Fruit fly (Drosophila melanogaster) whole organism, adult: ENCODE measurements around the gene CG10909.

Experiments used
- CG11617 ChIP-seq: fragments of 200-800 bp; sonication (Bioruptor generic); optimal IDR thresholded peaks from 2 replicates; lab custom pipeline; 2017; ENCODE audit warnings: mild to moderate bottlenecking, missing biosample characterization, missing genetic modification reagents, missing genetic modification characterization
- CG12768 ChIP-seq: fragments of 200-800 bp; sonication (Bioruptor generic); optimal IDR thresholded peaks from 2 replicates; lab custom pipeline; 2017; ENCODE audit warnings: missing biosample characterization, missing genetic modification characterization, mild to moderate bottlenecking, moderate library complexity, missing genetic modification reagents
- CG14711 ChIP-seq: fragments of 200-800 bp; sonication (Bioruptor generic); optimal IDR thresholded peaks from 2 replicates; lab custom pipeline; 2018; ENCODE audit warnings: missing biosample characterization, mild to moderate bottlenecking, missing genetic modification characterization, moderate library complexity
- CG1620 ChIP-seq: fragments of 200-800 bp; sonication (Bioruptor generic); optimal IDR thresholded peaks from 2 replicates; lab custom pipeline; 2016; ENCODE audit warnings: missing biosample characterization, missing genetic modification characterization
- CG33017 ChIP-seq: fragments of 200-800 bp; sonication (Bioruptor generic); optimal IDR thresholded peaks from 2 replicates; lab custom pipeline; 2018; ENCODE audit warnings: missing biosample characterization, mild to moderate bottlenecking, missing genetic modification characterization, moderate library complexity
- CG5204 ChIP-seq: fragments of 200-800 bp; sonication (Bioruptor generic); optimal IDR thresholded peaks from 2 replicates; lab custom pipeline; 2016; ENCODE audit warnings: missing biosample characterization, missing genetic modification characterization
- CG7045 ChIP-seq: fragments of 200-800 bp; sonication (Bioruptor generic); optimal IDR thresholded peaks from 2 replicates; lab custom pipeline; 2017; ENCODE audit warnings: missing biosample characterization, mild to moderate bottlenecking, missing genetic modification characterization
- CG7101 ChIP-seq: fragments of 200-800 bp; sonication (Bioruptor generic); optimal IDR thresholded peaks from 2 replicates; lab custom pipeline; 2018; ENCODE audit warnings: missing biosample characterization, mild to moderate bottlenecking, missing genetic modification characterization, moderate library complexity
- Clk ChIP-seq: fragments of 200-800 bp; sonication (Bioruptor generic); optimal IDR thresholded peaks from 2 replicates; lab custom pipeline; 2017; ENCODE audit warnings: missing biosample characterization, missing genetic modification characterization
- Crg-1 ChIP-seq: fragments of 200-800 bp; sonication (Bioruptor generic); optimal IDR thresholded peaks from 2 replicates; lab custom pipeline; 2016; ENCODE audit warnings: missing biosample characterization, missing genetic modification characterization
- Hr96 ChIP-seq: fragments of 200-800 bp; sonication (Bioruptor generic); optimal IDR thresholded peaks from 2 replicates; lab custom pipeline; 2016; ENCODE audit warnings: missing biosample characterization, missing genetic modification characterization
- Mnt ChIP-seq: fragments of 200-800 bp; sonication (Bioruptor generic); optimal IDR thresholded peaks from 2 replicates; lab custom pipeline; 2016; ENCODE audit warnings: missing biosample characterization, mild to moderate bottlenecking, missing genetic modification characterization
- bab1 ChIP-seq: fragments of 200-800 bp; sonication (Bioruptor generic); optimal IDR thresholded peaks from 3 replicates; lab custom pipeline; 2019; ENCODE audit warnings: missing biosample characterization, mild to moderate bottlenecking, missing genetic modification characterization, moderate library complexity
- cic ChIP-seq: fragments of 200-800 bp; sonication (Bioruptor generic); optimal IDR thresholded peaks from 2 replicates; lab custom pipeline; 2017; ENCODE audit warnings: missing biosample characterization, mild to moderate bottlenecking, missing genetic modification characterization, moderate library complexity
- cnc ChIP-seq, 2 experiments: fragments of >200 bp; optimal IDR thresholded peaks; 2 replicates each; lab custom pipeline; 2017
- kay ChIP-seq: fragments of 200-800 bp; sonication (Bioruptor generic); peaks from one replicate; lab custom pipeline; 2016; ENCODE audit warnings: missing biosample characterization, missing genetic modification characterization, borderline replicate concordance
- ovo ChIP-seq: fragments of 200-800 bp; sonication (Bioruptor generic); optimal IDR thresholded peaks from 2 replicates; lab custom pipeline; 2016; ENCODE audit warnings: missing biosample characterization, missing genetic modification characterization
- pad ChIP-seq: fragments of 200-800 bp; sonication (Bioruptor generic); optimal IDR thresholded peaks from 3 replicates; lab custom pipeline; 2017; ENCODE audit warnings: missing biosample characterization, missing genetic modification characterization, mild to moderate bottlenecking, moderate library complexity, missing genetic modification reagents
- tj ChIP-seq: fragments of 200-800 bp; sonication (Bioruptor generic); optimal IDR thresholded peaks from 3 replicates; lab custom pipeline; 2017; ENCODE audit warnings: missing biosample characterization, mild to moderate bottlenecking, missing genetic modification characterization, moderate library complexity
- toe ChIP-seq: fragments of 200-800 bp; sonication (Bioruptor generic); optimal IDR thresholded peaks from 2 replicates; lab custom pipeline; 2016; ENCODE audit warnings: missing biosample characterization, missing genetic modification characterization

CG10909 gene

DNA sequence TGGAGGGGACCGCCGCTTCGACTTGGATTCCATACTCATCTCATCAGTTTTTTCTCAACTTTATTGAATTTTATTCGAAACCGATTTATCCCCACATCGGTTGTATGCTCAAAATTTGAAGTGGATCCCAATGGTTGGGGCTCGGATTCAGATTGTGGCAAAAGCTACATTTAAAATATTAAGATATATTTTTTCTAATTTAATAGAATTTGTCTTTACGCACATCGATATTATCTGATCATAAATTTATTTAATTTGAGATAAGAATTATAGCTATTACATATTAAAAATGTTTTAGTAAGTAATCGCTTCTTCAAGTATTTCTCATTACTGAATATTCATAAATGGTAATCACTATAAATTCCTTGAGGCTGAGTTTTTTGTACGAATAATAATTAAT lies at the start of gene CG10909:
Gene CG10909, minus strand, starts transcription at position 101 of the 400 bp plus-strand sequence.
- TF ChIP-seq bab1 (GFP tag; lab: Kevin White, UChicago) (no peak), Crg-1 (no peak), CG33017 (tag; lab: Kevin White, UChicago) (no peak), CG12768 (GFP tag; lab: Kevin White, UChicago) (no peak), cic (GFP tag; lab: Kevin White, UChicago) (no peak), Mnt (GFP tag; lab: Kevin White, UChicago) (no peak), Clk (GFP tag; lab: Kevin White, UChicago) (no peak), pad (GFP tag; lab: Kevin White, UChicago) (no peak), Hr96 (GFP tag; lab: Kevin White, UChicago) (no peak)

DNA sequence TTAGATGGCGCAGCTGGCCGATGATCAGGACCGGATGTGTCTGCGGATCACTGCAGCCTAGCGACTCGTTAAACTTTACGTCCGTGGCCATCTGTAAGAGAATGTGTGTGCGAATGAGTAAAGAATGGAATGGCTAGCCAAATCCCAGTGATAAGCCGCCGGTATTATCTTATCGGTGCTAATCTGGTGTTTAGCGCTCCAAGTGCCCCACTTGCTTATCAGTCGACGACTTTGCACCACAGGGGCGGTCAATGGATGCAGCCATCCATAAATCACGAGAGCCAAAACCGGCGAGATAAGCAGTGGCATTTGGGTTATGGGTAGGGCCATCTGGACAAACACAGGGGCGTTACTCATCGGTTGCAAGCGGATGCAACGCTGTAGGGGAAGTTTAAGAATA lies 49.1 kb upstream of the CG10909 start:
- TF ChIP-seq toe (GFP tag; lab: Kevin White, UChicago) (no peak), CG12768 (GFP tag; lab: Kevin White, UChicago) (no peak), pad (GFP tag; lab: Kevin White, UChicago) (no peak), cnc (optimal IDR thresholded peaks at IDR 0.05; lab: Kevin White, UChicago) (no peak), cic (GFP tag; lab: Kevin White, UChicago) (no peak), Mnt (GFP tag; lab: Kevin White, UChicago) (no peak)

DNA sequence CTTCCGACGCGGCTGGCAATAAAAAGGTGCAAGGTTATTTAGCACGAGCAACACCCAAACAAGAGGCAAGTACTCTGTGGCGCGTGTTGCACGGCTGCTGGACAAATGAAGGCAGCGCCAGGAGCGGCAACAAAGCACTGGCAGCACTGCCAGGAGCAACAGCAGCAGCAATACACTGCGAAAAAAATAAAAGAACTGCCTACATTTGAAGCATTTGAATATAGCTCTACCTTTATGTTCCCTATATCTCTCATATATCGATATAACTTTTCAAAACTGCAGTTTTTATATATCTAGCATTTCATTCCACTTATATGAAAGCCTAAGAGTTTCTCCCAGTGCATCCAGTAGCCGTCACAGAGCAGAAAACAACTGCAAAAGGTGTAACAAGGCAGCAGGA lies 46.3 kb upstream of the CG10909 start:
- TF ChIP-seq pad (GFP tag; lab: Kevin White, UChicago) = no peak
- no peak for TF ChIP-seq CG12768 (GFP tag; lab: Kevin White, UChicago)
- no peak for TF ChIP-seq CG33017 (tag; lab: Kevin White, UChicago)
- no peak for TF ChIP-seq CG5204 (GFP tag; lab: Kevin White, UChicago)
- no peak for TF ChIP-seq CG14711
- no peak for TF ChIP-seq cnc (optimal IDR thresholded peaks at IDR 0.05; lab: Kevin White, UChicago)
- no peak for TF ChIP-seq ovo
- no peak for TF ChIP-seq CG11617 (GFP tag; lab: Kevin White, UChicago)
- TF ChIP-seq CG1620 = no peak
- TF ChIP-seq CG7101 (tag; lab: Kevin White, UChicago) = no peak
- no peak for TF ChIP-seq CG7045 (GFP tag; lab: Kevin White, UChicago)

DNA sequence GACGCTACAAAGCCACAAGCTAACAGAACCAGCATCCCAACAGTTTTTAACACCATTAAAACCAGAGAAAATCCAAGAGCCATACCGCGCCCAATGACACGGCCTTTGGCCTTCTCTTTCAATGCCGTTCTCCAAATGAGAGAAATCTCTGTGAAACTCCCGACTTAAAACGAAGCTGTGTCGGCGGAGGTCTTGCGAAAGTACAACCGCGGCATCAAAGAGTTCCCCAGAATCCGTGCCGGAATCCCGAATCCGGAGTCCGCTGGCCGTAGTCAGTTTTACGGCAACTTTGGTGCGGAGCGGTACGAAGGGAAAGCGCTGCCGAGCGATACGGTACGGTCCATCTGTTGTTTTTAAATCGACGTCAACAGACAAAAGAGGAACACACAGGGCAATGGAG lies 4.7 kb upstream of the CG10909 start, which contains the start of gene beat-Vb:
Gene beat-Vb, plus strand, starts transcription at position 246 of the 400 bp plus-strand sequence.
- TF ChIP-seq bab1 (GFP tag; lab: Kevin White, UChicago) = no peak
- TF ChIP-seq CG1620 = no peak
- no peak for TF ChIP-seq ovo
- TF ChIP-seq toe (GFP tag; lab: Kevin White, UChicago) = no peak
- no peak for TF ChIP-seq Clk (GFP tag; lab: Kevin White, UChicago)
- no peak for TF ChIP-seq CG5204 (GFP tag; lab: Kevin White, UChicago)
- no peak for TF ChIP-seq kay
- TF ChIP-seq cic (GFP tag; lab: Kevin White, UChicago) = no peak

DNA sequence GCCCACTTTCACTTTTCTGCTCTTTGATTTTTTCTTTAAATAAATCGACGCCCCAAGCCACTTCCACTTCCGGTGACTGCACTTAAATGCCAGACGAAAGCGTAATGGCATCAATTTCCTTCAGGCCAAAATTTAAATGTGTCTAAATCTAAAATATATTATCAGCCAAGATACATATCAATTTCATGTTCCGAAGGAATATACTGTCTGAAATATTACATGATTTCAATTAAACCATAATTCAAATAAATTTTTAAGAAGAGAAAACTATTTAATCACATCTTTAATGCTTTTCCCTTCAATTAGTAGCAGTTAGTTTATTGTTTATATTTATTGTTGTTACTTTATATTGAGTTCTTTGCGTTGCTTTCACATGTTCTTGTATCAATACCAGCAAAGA lies 19.4 kb downstream of the CG10909 start, which contains the start of gene d-cup:
Gene d-cup, plus strand, starts transcription at position 301 of the 400 bp plus-strand sequence.
- no peak for TF ChIP-seq toe (GFP tag; lab: Kevin White, UChicago)
- TF ChIP-seq CG11617 (GFP tag; lab: Kevin White, UChicago) = no peak
- no peak for TF ChIP-seq CG14711
- no peak for TF ChIP-seq kay
- no peak for TF ChIP-seq CG1620
- no peak for TF ChIP-seq CG5204 (GFP tag; lab: Kevin White, UChicago)
- no peak for TF ChIP-seq CG12768 (GFP tag; lab: Kevin White, UChicago)
- TF ChIP-seq CG33017 (tag; lab: Kevin White, UChicago) = no peak
- no peak for TF ChIP-seq tj (GFP tag; lab: Kevin White, UChicago)
- TF ChIP-seq ovo = no peak
- TF ChIP-seq Clk (GFP tag; lab: Kevin White, UChicago) = no peak
- TF ChIP-seq pad (GFP tag; lab: Kevin White, UChicago) = no peak
- no peak for TF ChIP-seq CG7045 (GFP tag; lab: Kevin White, UChicago)
- no peak for TF ChIP-seq Crg-1
